Fruit fly (Drosophila melanogaster): Measurements from ENCODE around the gene ppk31.

Gene ppk31

dm6 chr3R:27131408-27131807 lies 31.5 kb upstream of the ppk31 start (continued):
- TF ChIP-seq CG1602 (GFP tag; optimal IDR thresholded peaks at IDR 0.05): no peak
- no peak for TF ChIP-seq CG12391 (tag; optimal IDR thresholded peaks at IDR 0.05)
- TF ChIP-seq BtbVII (GFP tag; optimal IDR thresholded peaks at IDR 0.05): peak; percentile 68
- peak; percentile 79 for TF ChIP-seq schlank (tag; optimal IDR thresholded peaks at IDR 0.05)
- TF ChIP-seq Kr (GFP tag; optimal IDR thresholded peaks at IDR 0.05): no peak
- TF ChIP-seq Meics (GFP tag; optimal IDR thresholded peaks at IDR 0.05): peak; percentile 64
- TF ChIP-seq B-H1 (GFP tag; IDR thresholded peaks at IDR 0.05): no peak
- TF ChIP-seq vvl (GFP tag; IDR thresholded peaks at IDR 0.05): peak; percentile 44; the same call in 1 of the 2 replicates
- no peak for TF ChIP-seq jigr1 (GFP tag; IDR thresholded peaks at IDR 0.05)
- no peak for TF ChIP-seq otp (GFP tag; IDR thresholded peaks at IDR 0.05)
- no peak for TF ChIP-seq CG4707 (GFP tag; optimal IDR thresholded peaks at IDR 0.05)
- no peak for TF ChIP-seq Sox100B (GFP tag; optimal IDR thresholded peaks at IDR 0.05)
- TF ChIP-seq lola (GFP tag; optimal IDR thresholded peaks at IDR 0.05): no peak
- TF ChIP-seq CG3281 (GFP tag; optimal IDR thresholded peaks at IDR 0.05): peak; percentile 79
- TF ChIP-seq chm (GFP tag; IDR thresholded peaks at IDR 0.05): no peak
- TF ChIP-seq klu (GFP tag; IDR thresholded peaks at IDR 0.05): no peak
- peak; percentile 38 for TF ChIP-seq crc (GFP tag; optimal IDR thresholded peaks at IDR 0.05)
- TF ChIP-seq Ada2b (GFP tag; IDR thresholded peaks at IDR 0.05): no peak
- TF ChIP-seq CG7987 (GFP tag; optimal IDR thresholded peaks at IDR 0.05): peak; percentile 75
- no peak for TF ChIP-seq chif (GFP tag; optimal IDR thresholded peaks at IDR 0.05)
- TF ChIP-seq CG6175 (GFP tag; IDR thresholded peaks at IDR 0.05): no peak
- TF ChIP-seq Hey (tag; optimal IDR thresholded peaks at IDR 0.05): peak; percentile 25
- no peak for TF ChIP-seq pan (optimal IDR thresholded peaks at IDR 0.05)
- peak in 1 of 2 experiments; percentile 52 for TF ChIP-seq pan (GFP tag; optimal IDR thresholded peaks at IDR 0.05 in 1 of 2, IDR thresholded peaks at IDR 0.05 in 1 of 2)
- TF ChIP-seq gro (GFP tag; optimal IDR thresholded peaks at IDR 0.05): peak; percentile 73
- TF ChIP-seq sd (tag; optimal IDR thresholded peaks at IDR 0.05): peak; percentile 7
- peak; percentile 5 for TF ChIP-seq Antp (GFP tag; optimal IDR thresholded peaks at IDR 0.05)
- TF ChIP-seq wor (GFP tag; IDR thresholded peaks at IDR 0.05): no peak
- TF ChIP-seq CG12155 (GFP tag; optimal IDR thresholded peaks at IDR 0.05): no peak
- TF ChIP-seq ase (GFP tag; IDR thresholded peaks at IDR 0.05): no peak
- no peak for TF ChIP-seq CG17912 (GFP tag; optimal IDR thresholded peaks at IDR 0.05)
- no peak for TF ChIP-seq ro (GFP tag; IDR thresholded peaks at IDR 0.05)
- TF ChIP-seq Hmr (GFP tag; optimal IDR thresholded peaks at IDR 0.05): peak; percentile 87
- TF ChIP-seq CG13624 (GFP tag; optimal IDR thresholded peaks at IDR 0.05): peak; percentile 32
- TF ChIP-seq kni (GFP tag; optimal IDR thresholded peaks at IDR 0.05): no peak
- TF ChIP-seq Mad (GFP tag; optimal IDR thresholded peaks at IDR 0.05): no peak
- TF ChIP-seq CG14014 (GFP tag; IDR thresholded peaks at IDR 0.05): peak; percentile 73; the same call in 1 of the 2 replicates
- TF ChIP-seq pzg (GFP tag; optimal IDR thresholded peaks at IDR 0.05): peak; percentile 9
- TF ChIP-seq MTF-1 (GFP tag; optimal IDR thresholded peaks at IDR 0.05; ENCODE audit: borderline replicate concordance): peak; percentile 9
- TF ChIP-seq al (GFP tag; IDR thresholded peaks at IDR 0.05): no peak
- TF ChIP-seq CG2678 (tag; optimal IDR thresholded peaks at IDR 0.05): peak; percentile 66
- no peak for TF ChIP-seq CkIIα-i1 (GFP tag; IDR thresholded peaks at IDR 0.05)
- TF ChIP-seq slp2 (GFP tag; optimal IDR thresholded peaks at IDR 0.05): no peak
- no peak for TF ChIP-seq CG43689 (GFP tag; IDR thresholded peaks at IDR 0.05)
- peak; percentile 42; the same call in 1 of the 2 replicates for TF ChIP-seq Taf1 (GFP tag; IDR thresholded peaks at IDR 0.05)
- TF ChIP-seq CG10366 (GFP tag; IDR thresholded peaks at IDR 0.05): no peak
- no peak for TF ChIP-seq abd-A (tag; optimal IDR thresholded peaks at IDR 0.05)
- no peak for TF ChIP-seq CG1832 (GFP tag; optimal IDR thresholded peaks at IDR 0.05)
- peak; percentile 30 for TF ChIP-seq gem (tag; optimal IDR thresholded peaks at IDR 0.05)
- no peak for TF ChIP-seq CG4617 (GFP tag; optimal IDR thresholded peaks at IDR 0.05; ENCODE audit: borderline replicate concordance)
- peak; percentile 89 for TF ChIP-seq CG12769 (tag; optimal IDR thresholded peaks at IDR 0.05)
- no peak for TF ChIP-seq hb (GFP tag; IDR thresholded peaks at IDR 0.05; ENCODE audit: partially characterized antibody)
